In genomic region chrV:6549871-6550270, ce11 we compare ENCODE assay signal across 2 worm cellular contexts.
A peak's percentile ranks its signal among the peaks of the same experiment; 100 is the strongest.
TF ChIP-seq lines count a peak whose summit lies in the region.

lipl-4 (plus strand) TSS chrV:6550171.

TF ChIP-seq in whole organism, L3 larva, 47 proteins besides CTCF, POLR2A, EP300 and RAD21:
- no peak for TF ChIP-seq sea-2 (GFP tag; optimal IDR thresholded peaks at IDR 0.05; lab: Kevin White, UChicago)
- no peak for TF ChIP-seq nhr-25 (tag; optimal IDR thresholded peaks at IDR 0.05; lab: Kevin White, UChicago)
- peak; percentile 18 for TF ChIP-seq pqm-1 (tag; optimal IDR thresholded peaks at IDR 0.05; lab: Kevin White, UChicago)
- TF ChIP-seq pha-4 (tag; optimal IDR thresholded peaks at IDR 0.05; lab: Kevin White, UChicago): peak; percentile 5
TF ChIP-seq in whole organism, L3 larva: peak in this region for 2.

TF ChIP-seq in whole organism, L4 larva, 104 proteins besides CTCF, POLR2A, EP300 and RAD21:
- no peak for TF ChIP-seq lin-15B (tag; optimal IDR thresholded peaks at IDR 0.05; lab: Kevin White, UChicago)
- TF ChIP-seq lin-1 (GFP tag; IDR thresholded peaks at IDR 0.05; lab: Robert Waterston, UW): no peak
- no peak for TF ChIP-seq daf-16 (GFP tag; optimal IDR thresholded peaks at IDR 0.05; lab: Kevin White, UChicago)
- TF ChIP-seq daf-16 (tag; optimal IDR thresholded peaks at IDR 0.05; lab: Kevin White, UChicago): peak; percentile 53
- TF ChIP-seq snpc-1.2 (GFP tag; IDR thresholded peaks at IDR 0.05; lab: Robert Waterston, UW): no peak
- TF ChIP-seq nhr-111 (GFP tag; optimal IDR thresholded peaks at IDR 0.05; lab: Kevin White, UChicago): no peak
- no peak for TF ChIP-seq nhr-28 (tag; optimal IDR thresholded peaks at IDR 0.05; lab: Kevin White, UChicago)
- TF ChIP-seq nhr-41 (GFP tag; IDR thresholded peaks at IDR 0.05; lab: Robert Waterston, UW): no peak
- peak; percentile 1 for TF ChIP-seq dve-1 (tag; optimal IDR thresholded peaks at IDR 0.05; lab: Kevin White, UChicago; ENCODE audit: insufficient read depth)
- no peak for TF ChIP-seq nhr-42 (GFP tag; IDR thresholded peaks at IDR 0.05; lab: Robert Waterston, UW)
- no peak for TF ChIP-seq ama-1 (optimal IDR thresholded peaks at IDR 0.05; lab: Kevin White, UChicago)
- no peak for TF ChIP-seq rbr-2 (tag; optimal IDR thresholded peaks at IDR 0.05; lab: Kevin White, UChicago)
- no peak for TF ChIP-seq madf-5 (GFP tag; IDR thresholded peaks at IDR 0.05; lab: Robert Waterston, UW)
- no peak for TF ChIP-seq nhr-76 (tag; optimal IDR thresholded peaks at IDR 0.05; lab: Kevin White, UChicago)

Comparison
In these comparisons a context has a peak if more than half of its experiments do, and no peak if none do; other contexts are left out.
1. Of the 28 proteins assayed by ChIP-seq in both whole organism, L4 larva and whole organism, L3 larva: peak only in whole organism, L4 larva: none; only in whole organism, L3 larva: pha-4 and pqm-1; in both: none; in neither: 26.